Worm (Caenorhabditis elegans): ENCODE results near the gene lig-1.

ce11 chrV:10839398-10839797 lies 25.5 kb downstream of the lig-1 start:
- TF ChIP-seq tra-4 (tag; optimal IDR thresholded peaks at IDR 0.05): no peak
- no peak for TF ChIP-seq tbx-11 (GFP tag; IDR thresholded peaks at IDR 0.05)
- TF ChIP-seq hnd-1 (tag; optimal IDR thresholded peaks at IDR 0.05): no peak
- no peak for TF ChIP-seq ets-7 (tag; optimal IDR thresholded peaks at IDR 0.05)
- no peak for TF ChIP-seq sea-1 (GFP tag; conservative IDR thresholded peaks at IDR 0.05)
- TF ChIP-seq hmbx-1 (tag; optimal IDR thresholded peaks at IDR 0.05): no peak
- TF ChIP-seq B0310.2 (tag; optimal IDR thresholded peaks at IDR 0.05): no peak
- no peak for TF ChIP-seq ama-1 (optimal IDR thresholded peaks at IDR 0.05)
- no peak for TF ChIP-seq ceh-36 (tag; optimal IDR thresholded peaks at IDR 0.05)
- TF ChIP-seq ceh-13 (GFP tag; optimal IDR thresholded peaks at IDR 0.05): no peak
- no peak for TF ChIP-seq tbx-37 (GFP tag; conservative IDR thresholded peaks at IDR 0.05)
- TF ChIP-seq aly-1 (tag; optimal IDR thresholded peaks at IDR 0.05): no peak
- no peak for TF ChIP-seq F13C5.2 (tag; optimal IDR thresholded peaks at IDR 0.05)
